Fruit fly (Drosophila melanogaster): ENCODE results near the gene CG15484.

Gene CG15484

dm6 chr2L:12720430-12721396, 13.2 kb upstream of the CG15484 start (continued):
- peak; percentile 78 for TF ChIP-seq CG2678 (tag; optimal IDR thresholded peaks at IDR 0.05)
- peak; percentile 52 for TF ChIP-seq sens (GFP tag)
- peak; percentile 23; the same call in 1 of the 2 replicates for TF ChIP-seq ttk (GFP tag; IDR thresholded peaks at IDR 0.05)
- peak; percentile 63 for TF ChIP-seq BtbVII (GFP tag; optimal IDR thresholded peaks at IDR 0.05)
- peak; percentile 60 for TF ChIP-seq sob (GFP tag; IDR thresholded peaks at IDR 0.05)
- TF ChIP-seq HLH54F (GFP tag; optimal IDR thresholded peaks at IDR 0.05) = peak; percentile 27
- TF ChIP-seq Hr3 (GFP tag; optimal IDR thresholded peaks at IDR 0.05) = peak; percentile 45
- peak; percentile 67; the same call in 3 of the 4 replicates for TF ChIP-seq Gug (GFP tag; IDR thresholded peaks at IDR 0.05)
- peak; percentile 29 for TF ChIP-seq CG4328 (GFP tag; optimal IDR thresholded peaks at IDR 0.05)
- peak; percentile 20 for TF ChIP-seq ATbp (GFP tag; optimal IDR thresholded peaks at IDR 0.05)
- peak; percentile 58 for TF ChIP-seq gem (tag; optimal IDR thresholded peaks at IDR 0.05)
- peak; percentile 35 for TF ChIP-seq tap (tag; optimal IDR thresholded peaks at IDR 0.05)
- no peak for TF ChIP-seq tna (GFP tag; IDR thresholded peaks at IDR 0.05; ENCODE audit: partially characterized antibody)
- TF ChIP-seq CG15269 (tag; optimal IDR thresholded peaks at IDR 0.05) = peak; percentile 62
- TF ChIP-seq grn (GFP tag; optimal IDR thresholded peaks at IDR 0.05) = peak; percentile 97
- peak; percentile 39 for TF ChIP-seq CG6813 (GFP tag; optimal IDR thresholded peaks at IDR 0.05)
- TF ChIP-seq CG12942 (GFP tag; optimal IDR thresholded peaks at IDR 0.05) = no peak
- no peak for TF ChIP-seq CG15073 (GFP tag; optimal IDR thresholded peaks at IDR 0.05)
- peak; percentile 10 for TF ChIP-seq bab2 (GFP tag; optimal IDR thresholded peaks at IDR 0.05)
- peak; percentile 75 for TF ChIP-seq abd-A (tag; optimal IDR thresholded peaks at IDR 0.05)
- TF ChIP-seq CG11504 (tag; optimal IDR thresholded peaks at IDR 0.05) = peak; percentile 72
- peak; percentile 57 for TF ChIP-seq dmrt99B (tag; optimal IDR thresholded peaks at IDR 0.05)
- peak; percentile 62 for TF ChIP-seq Ets65A (GFP tag)
- peak; percentile 61 for TF ChIP-seq CG18262 (tag; optimal IDR thresholded peaks at IDR 0.05)
- no peak for TF ChIP-seq fd64A (GFP tag; optimal IDR thresholded peaks at IDR 0.05)
- no peak for TF ChIP-seq CrebB (tag; optimal IDR thresholded peaks at IDR 0.05)
- peak; percentile 16 for TF ChIP-seq tin (GFP tag; optimal IDR thresholded peaks at IDR 0.05)
- peak; percentile 15 for TF ChIP-seq crc (GFP tag; optimal IDR thresholded peaks at IDR 0.05)
- peak; percentile 39 for TF ChIP-seq PHDP (tag; optimal IDR thresholded peaks at IDR 0.05)
- TF ChIP-seq MBD-R2 (GFP tag; IDR thresholded peaks at IDR 0.05) = peak; percentile 37
- peak in 1 of 2 experiments; percentile 3 for TF ChIP-seq Trl (optimal IDR thresholded peaks at IDR 0.05)
- TF ChIP-seq Trl (GFP tag; optimal IDR thresholded peaks at IDR 0.05) = no peak
- no peak for TF ChIP-seq CG16863 (GFP tag; optimal IDR thresholded peaks at IDR 0.05)
- peak; percentile 26 for TF ChIP-seq Hsf (GFP tag; optimal IDR thresholded peaks at IDR 0.05)
- peak; percentile 54 for TF ChIP-seq Nf-YC (tag; optimal IDR thresholded peaks at IDR 0.05)
- no peak for TF ChIP-seq CG9609 (GFP tag; optimal IDR thresholded peaks at IDR 0.05)
- peak; percentile 17 for TF ChIP-seq pum (GFP tag; optimal IDR thresholded peaks at IDR 0.05)
- peak; percentile 57 for TF ChIP-seq D19B (GFP tag; optimal IDR thresholded peaks at IDR 0.05)
- no peak for TF ChIP-seq trem (tag; optimal IDR thresholded peaks at IDR 0.05)
- TF ChIP-seq CG17829 (tag; optimal IDR thresholded peaks at IDR 0.05) = peak; percentile 50
- TF ChIP-seq CG3995 (GFP tag; optimal IDR thresholded peaks at IDR 0.05) = peak; percentile 11
- no peak for TF ChIP-seq zen (tag; optimal IDR thresholded peaks at IDR 0.05)
- TF ChIP-seq CG10267 (tag; optimal IDR thresholded peaks at IDR 0.05) = peak; percentile 39
- peak; percentile 61 for TF ChIP-seq onecut (GFP tag; IDR thresholded peaks at IDR 0.05)
- TF ChIP-seq bbx (GFP tag; IDR thresholded peaks at IDR 0.05; ENCODE audit: partially characterized antibody) = peak; percentile 11; the same call in 1 of the 2 replicates
- peak; percentile 67 for TF ChIP-seq cwo (GFP tag; optimal IDR thresholded peaks at IDR 0.05)
- TF ChIP-seq GATAe (GFP tag; conservative IDR thresholded peaks at IDR 0.05) = peak; percentile 86
- TF ChIP-seq CG5245 (GFP tag; optimal IDR thresholded peaks at IDR 0.05) = peak; percentile 4
- TF ChIP-seq Meics (GFP tag; optimal IDR thresholded peaks at IDR 0.05) = peak; percentile 73

All from whole organism, embryonic.